Fruit fly (Drosophila melanogaster) whole organism, pupa: ENCODE measurements around the gene CG14442.

Experiments
- CG14655 ChIP-seq: fragments of 200-800 bp; sonication (Bioruptor generic); optimal IDR thresholded peaks from 3 replicates; lab custom pipeline; 2017; ENCODE audit warnings: mild to moderate bottlenecking, missing biosample characterization, missing genetic modification reagents, missing genetic modification characterization
- CG15710 ChIP-seq: fragments of 200-800 bp; sonication (Bioruptor generic); optimal IDR thresholded peaks from 2 replicates; lab custom pipeline; 2018; ENCODE audit warnings: missing biosample characterization, mild to moderate bottlenecking, missing genetic modification characterization, moderate library complexity
- CG17806 ChIP-seq: fragments of 200-800 bp; sonication (Bioruptor generic); optimal IDR thresholded peaks from 2 replicates; lab custom pipeline; 2018; ENCODE audit warnings: missing biosample characterization, mild to moderate bottlenecking, missing genetic modification characterization, moderate library complexity
- CG4496 ChIP-seq: fragments of 200-800 bp; sonication (Bioruptor generic); IDR thresholded peaks from 3 replicates; pipeline ENCODE4 v1.3.6; 2022; ENCODE audit warnings: missing biosample characterization, missing genetic modification characterization
- CG8159 ChIP-seq: fragments of 200-800 bp; sonication (Bioruptor generic); optimal IDR thresholded peaks from 3 replicates; lab custom pipeline; 2018; ENCODE audit warnings: missing biosample characterization, mild to moderate bottlenecking, missing genetic modification characterization, moderate library complexity
- CG8301 ChIP-seq: fragments of 200-800 bp; sonication (Bioruptor generic); optimal IDR thresholded peaks from 2 replicates; lab custom pipeline; 2018; ENCODE audit warnings: missing biosample characterization, mild to moderate bottlenecking, missing genetic modification characterization
- CG9948 ChIP-seq: fragments of 200-800 bp; sonication (Bioruptor generic); optimal IDR thresholded peaks from 2 replicates; lab custom pipeline; 2018; ENCODE audit warnings: missing biosample characterization, mild to moderate bottlenecking, missing genetic modification characterization, moderate library complexity
- EcR ChIP-seq: fragments of 200-800 bp; sonication (Bioruptor generic); optimal IDR thresholded peaks from 3 replicates; lab custom pipeline; 2019; ENCODE audit warnings: missing biosample characterization, missing genetic modification characterization, mild to moderate bottlenecking, moderate library complexity, missing genetic modification reagents
- Ets98B ChIP-seq: fragments of 200-800 bp; sonication (Bioruptor generic); IDR thresholded peaks from 2 replicates; pipeline ENCODE4 v1.3.6; 2022; ENCODE audit warnings: missing biosample characterization, missing genetic modification characterization
- Pif1A ChIP-seq: fragments of 200-800 bp; sonication (Bioruptor generic); optimal IDR thresholded peaks from 3 replicates; lab custom pipeline; 2016; ENCODE audit warnings: missing biosample characterization, missing genetic modification characterization
- fd96Ca ChIP-seq: fragments of 200-800 bp; sonication (Bioruptor generic); IDR thresholded peaks from 3 replicates; pipeline ENCODE4 v1.3.6; 2022; ENCODE audit warnings: missing biosample characterization, missing genetic modification characterization
- gl ChIP-seq: fragments of 200-800 bp; sonication (Bioruptor generic); optimal IDR thresholded peaks from 2 replicates; lab custom pipeline; 2018; ENCODE audit warnings: missing biosample characterization, mild to moderate bottlenecking, missing genetic modification characterization

- TF ChIP-seq CG15710 (tag; lab: Kevin White, UChicago) (no peak), Ets98B (no peak), Pif1A (GFP tag; lab: Kevin White, UChicago) (no peak), CG14655 (GFP tag; lab: Kevin White, UChicago) (no peak), CG8301 (no peak), CG9948 (no peak), CG8159 (tag; lab: Kevin White, UChicago) (no peak), EcR (peak; percentile 43), fd96Ca (GFP tag; lab: Robert Waterston, UW) (no peak), CG17806 (no peak), gl (tag; lab: Kevin White, UChicago) (no peak), CG4496 (no peak)
Observed at dm6 chrX:6687267-6687666, 7.5 kb downstream of the CG14442 start, which contains the start of gene CG44303.
